Fruit fly (Drosophila melanogaster) Kc167 (cell line): ENCODE data around the gene CG14200.

Source experiments
- Myc ChIP-seq: fragments of >200 bp; optimal IDR thresholded peaks from 2 replicates; lab custom pipeline; 2017; ENCODE audit warnings: missing external identifiers
- Sin3A ChIP-seq: fragments of >200 bp; optimal IDR thresholded peaks from 2 replicates; lab custom pipeline; 2018; ENCODE audit warnings: missing external identifiers
- h ChIP-seq: fragments of >200 bp; optimal IDR thresholded peaks from 3 replicates; lab custom pipeline; 2018; ENCODE audit warnings: missing external identifiers
- insv ChIP-seq: fragments of >200 bp; optimal IDR thresholded peaks from 3 replicates; lab custom pipeline; 2018; ENCODE audit warnings: missing external identifiers
- psq ChIP-seq: fragments of >200 bp; optimal IDR thresholded peaks from 2 replicates; lab custom pipeline; 2017; ENCODE audit warnings: missing external identifiers
- ttk ChIP-seq: sonication (Bioruptor generic); optimal IDR thresholded peaks from 2 replicates; lab custom pipeline; 2017; ENCODE audit warnings: missing external identifiers

The CG14200 gene

dm6 chrX:19495611-19496583, 592 bp downstream of the CG14200 start:
- TF ChIP-seq Myc (lab: Kevin White, UChicago) (no peak), psq (lab: Kevin White, UChicago) (no peak), h (lab: Kevin White, UChicago) (no peak), insv (no peak), ttk (no peak), Sin3A (lab: Kevin White, UChicago) (no peak)

- TF ChIP-seq psq (lab: Kevin White, UChicago) (peak; percentile 88), Myc (lab: Kevin White, UChicago) (no peak), insv (no peak), Sin3A (lab: Kevin White, UChicago) (no peak)
Measured at dm6 chrX:19496808-19497259, 1.5 kb downstream of the CG14200 start.

- TF ChIP-seq h (lab: Kevin White, UChicago), result no peak
- no peak for TF ChIP-seq Sin3A (lab: Kevin White, UChicago)
- no peak for TF ChIP-seq ttk
- no peak for TF ChIP-seq insv
- TF ChIP-seq Myc (lab: Kevin White, UChicago), result no peak
- no peak for TF ChIP-seq psq (lab: Kevin White, UChicago)
Measured at dm6 chrX:19497782-19498440, 2.6 kb downstream of the CG14200 start.

- TF ChIP-seq h (lab: Kevin White, UChicago), result no peak
- no peak for TF ChIP-seq Myc (lab: Kevin White, UChicago)
- no peak for TF ChIP-seq Sin3A (lab: Kevin White, UChicago)
- no peak for TF ChIP-seq psq (lab: Kevin White, UChicago)
- TF ChIP-seq ttk, result no peak
- no peak for TF ChIP-seq insv
Measured at dm6 chrX:19498755-19499321, 3.5 kb downstream of the CG14200 start.

- no peak for TF ChIP-seq psq (lab: Kevin White, UChicago)
- no peak for TF ChIP-seq h (lab: Kevin White, UChicago)
- no peak for TF ChIP-seq insv
- TF ChIP-seq ttk, result no peak
- no peak for TF ChIP-seq Sin3A (lab: Kevin White, UChicago)
Measured at dm6 chrX:19501274-19501673, 6.0 kb downstream of the CG14200 start.

- TF ChIP-seq Myc (lab: Kevin White, UChicago) (no peak), psq (lab: Kevin White, UChicago) (no peak), h (lab: Kevin White, UChicago) (no peak), insv (no peak), Sin3A (lab: Kevin White, UChicago) (no peak), ttk (no peak)
Measured at dm6 chrX:19504170-19504765, 9.0 kb downstream of the CG14200 start.

- no peak for TF ChIP-seq ttk
- TF ChIP-seq Sin3A (lab: Kevin White, UChicago), result no peak
- no peak for TF ChIP-seq insv
- TF ChIP-seq psq (lab: Kevin White, UChicago), result peak; percentile 34
- no peak for TF ChIP-seq Myc (lab: Kevin White, UChicago)
Measured at dm6 chrX:19505334-19506185, 10.3 kb downstream of the CG14200 start.

dm6 chrX:19510204-19510603, 14.9 kb downstream of the CG14200 start:
- TF ChIP-seq h (lab: Kevin White, UChicago) (no peak), Myc (lab: Kevin White, UChicago) (no peak), Sin3A (lab: Kevin White, UChicago) (no peak), ttk (no peak), insv (no peak), psq (lab: Kevin White, UChicago) (no peak)

- no peak for TF ChIP-seq Sin3A (lab: Kevin White, UChicago)
- TF ChIP-seq h (lab: Kevin White, UChicago), result no peak
- TF ChIP-seq ttk, result no peak
- TF ChIP-seq Myc (lab: Kevin White, UChicago), result no peak
Measured at dm6 chrX:19520376-19520775, 25.1 kb downstream of the CG14200 start.

dm6 chrX:19520888-19521287, 25.6 kb downstream of the CG14200 start:
- no peak for TF ChIP-seq ttk
- TF ChIP-seq insv, result no peak
- TF ChIP-seq Sin3A (lab: Kevin White, UChicago), result no peak
- TF ChIP-seq h (lab: Kevin White, UChicago), result no peak

dm6 chrX:19521753-19522383, 26.6 kb downstream of the CG14200 start, which contains the start of the genes Idh3a and CoRest:
Idh3a (minus strand) TSS chrX:19521810.
CoRest (plus strand) TSS chrX:19521929.
- TF ChIP-seq Myc (lab: Kevin White, UChicago) (no peak), Sin3A (lab: Kevin White, UChicago) (peak; percentile 66)
